Fruit fly (Drosophila melanogaster) whole organism, embryonic: ENCODE results near the gene CG6610.

Experiments
- Ada2b ChIP-seq: fragments of 200-800 bp; sonication (Bioruptor generic); IDR thresholded peaks from 2 replicates; pipeline ENCODE4 v1.3.6; 2022; ENCODE audit warnings: missing biosample characterization, missing genetic modification characterization
- B-H2 ChIP-seq: fragments of 200-800 bp; sonication (Bioruptor generic); optimal IDR thresholded peaks from 2 replicates; lab custom pipeline; 2018; ENCODE audit warnings: missing biosample characterization, mild to moderate bottlenecking, missing genetic modification characterization
- BEAF-32 ChIP-seq: fragments of 200-800 bp; sonication (Bioruptor generic); optimal IDR thresholded peaks from 3 replicates; lab custom pipeline; 2017; ENCODE audit warnings: missing biosample characterization, missing genetic modification characterization, mild to moderate bottlenecking, moderate library complexity, missing genetic modification reagents
- Blimp-1 ChIP-seq: fragments of 200-800 bp; sonication (Bioruptor generic); optimal IDR thresholded peaks from 3 replicates; lab custom pipeline; 2018; ENCODE audit warnings: missing biosample characterization, missing genetic modification characterization, mild to moderate bottlenecking, moderate library complexity, missing genetic modification reagents
- CG10565 ChIP-seq: fragments of 200-800 bp; sonication (Bioruptor generic); optimal IDR thresholded peaks from 3 replicates; lab custom pipeline; 2016; ENCODE audit warnings: missing biosample characterization, mild to moderate bottlenecking, missing genetic modification characterization
- CG12104 ChIP-seq: fragments of 200-800 bp; sonication (Bioruptor generic); optimal IDR thresholded peaks from 3 replicates; lab custom pipeline; 2016; ENCODE audit warnings: missing biosample characterization, missing genetic modification characterization
- CG13424 ChIP-seq: fragments of 200-800 bp; sonication (Bioruptor generic); optimal IDR thresholded peaks from 2 replicates; lab custom pipeline; 2019; ENCODE audit warnings: missing biosample characterization, mild to moderate bottlenecking, missing genetic modification characterization, moderate library complexity
- CG13624 ChIP-seq: fragments of 200-800 bp; sonication (Bioruptor generic); optimal IDR thresholded peaks from 2 replicates; lab custom pipeline; 2016; ENCODE audit warnings: missing biosample characterization, missing genetic modification characterization
- CG14965 ChIP-seq: fragments of 200-800 bp; sonication (Bioruptor generic); optimal IDR thresholded peaks from 2 replicates; lab custom pipeline; 2016; ENCODE audit warnings: missing biosample characterization, missing genetic modification characterization, borderline replicate concordance
- CG15601 ChIP-seq: fragments of 200-800 bp; sonication (Bioruptor generic); optimal IDR thresholded peaks from 3 replicates; lab custom pipeline; 2019; ENCODE audit warnings: missing biosample characterization, mild to moderate bottlenecking, missing genetic modification characterization, moderate library complexity
- CG31441 ChIP-seq: fragments of 200-800 bp; sonication (Bioruptor generic); IDR thresholded peaks from 2 replicates; pipeline ENCODE4 v1.3.6; 2022; ENCODE audit warnings: missing biosample characterization, missing genetic modification characterization
- CG33213 ChIP-seq: fragments of 200-800 bp; sonication (Bioruptor generic); optimal IDR thresholded peaks from 3 replicates; lab custom pipeline; 2016; ENCODE audit warnings: missing biosample characterization, missing genetic modification characterization
- CG3407 ChIP-seq: fragments of 200-800 bp; sonication (Bioruptor generic); optimal IDR thresholded peaks from 2 replicates; lab custom pipeline; 2018; ENCODE audit warnings: missing biosample characterization, mild to moderate bottlenecking, missing genetic modification characterization
- CG4707 ChIP-seq: fragments of 200-800 bp; sonication (Bioruptor generic); optimal IDR thresholded peaks from 2 replicates; lab custom pipeline; 2018; ENCODE audit warnings: missing biosample characterization, mild to moderate bottlenecking, missing genetic modification characterization, moderate library complexity
- CG6854 ChIP-seq: fragments of 200-800 bp; sonication (Bioruptor generic); optimal IDR thresholded peaks from 3 replicates; lab custom pipeline; 2017; ENCODE audit warnings: missing biosample characterization, mild to moderate bottlenecking, missing genetic modification characterization
- CG7556 ChIP-seq: fragments of 200-800 bp; sonication (Bioruptor generic); optimal IDR thresholded peaks from 2 replicates; lab custom pipeline; 2017; ENCODE audit warnings: missing biosample characterization, mild to moderate bottlenecking, missing genetic modification characterization
- CG8359 ChIP-seq: fragments of 200-800 bp; sonication (Bioruptor generic); optimal IDR thresholded peaks from 2 replicates; lab custom pipeline; 2017; ENCODE audit warnings: missing biosample characterization, mild to moderate bottlenecking, missing genetic modification characterization, borderline replicate concordance
- CG9876 ChIP-seq: fragments of 200-800 bp; sonication (Bioruptor generic); optimal IDR thresholded peaks from 2 replicates; lab custom pipeline; 2016; ENCODE audit warnings: missing biosample characterization, missing genetic modification characterization
- Dad ChIP-seq: fragments of 200-800 bp; sonication (Bioruptor generic); optimal IDR thresholded peaks from 3 replicates; lab custom pipeline; 2016; ENCODE audit warnings: missing biosample characterization, missing genetic modification characterization
- Eip74EF ChIP-seq, 2 experiments: fragments of 200-800 bp in 1 of 2; fragments of >200 bp in 1 of 2; sonication (Bioruptor generic) in 1 of 2; optimal IDR thresholded peaks; 2 replicates each; lab custom pipeline; 2017 to 2019; ENCODE audit warnings: missing biosample characterization in 2 of 2, missing genetic modification characterization in 2 of 2, mild to moderate bottlenecking in 1 of 2, moderate library complexity in 1 of 2
- HLH54F ChIP-seq: fragments of 200-800 bp; sonication (Bioruptor generic); optimal IDR thresholded peaks from 3 replicates; lab custom pipeline; 2016; ENCODE audit warnings: missing biosample characterization, missing genetic modification characterization
- Hr3 ChIP-seq: fragments of 200-800 bp; sonication (Bioruptor generic); optimal IDR thresholded peaks from 3 replicates; lab custom pipeline; 2016; ENCODE audit warnings: missing biosample characterization, missing genetic modification characterization
- Mrtf ChIP-seq: fragments of 200-800 bp; sonication (Bioruptor generic); IDR thresholded peaks from 3 replicates; pipeline ENCODE4 v1.3.6; 2022; ENCODE audit warnings: missing biosample characterization, missing genetic modification characterization
- NK7.1 ChIP-seq: fragments of 200-800 bp; sonication (Bioruptor generic); optimal IDR thresholded peaks from 3 replicates; lab custom pipeline; 2016; ENCODE audit warnings: missing biosample characterization, missing genetic modification characterization
- Sry-β ChIP-seq: fragments of 200-800 bp; sonication (Bioruptor generic); optimal IDR thresholded peaks from 2 replicates; lab custom pipeline; 2018; ENCODE audit warnings: missing biosample characterization, mild to moderate bottlenecking, missing genetic modification characterization, moderate library complexity
- YL-1 ChIP-seq: fragments of 200-800 bp; sonication (Bioruptor generic); optimal IDR thresholded peaks from 3 replicates; lab custom pipeline; 2017; ENCODE audit warnings: missing biosample characterization, mild to moderate bottlenecking, missing genetic modification characterization
- ato ChIP-seq: fragments of 200-800 bp; sonication (Bioruptor generic); IDR thresholded peaks from 2 replicates; pipeline ENCODE4 v1.3.6; 2022; ENCODE audit warnings: missing biosample characterization, missing genetic modification characterization; ENCODE audit not compliant: partially characterized antibody
- bcd ChIP-seq: fragments of 200-800 bp; sonication (Bioruptor generic); optimal IDR thresholded peaks from 2 replicates; lab custom pipeline; 2017; ENCODE audit warnings: missing biosample characterization, mild to moderate bottlenecking, missing genetic modification characterization
- bigmax ChIP-seq: fragments of 200-800 bp; sonication (Bioruptor generic); optimal IDR thresholded peaks from 2 replicates; lab custom pipeline; 2018; ENCODE audit warnings: missing biosample characterization, mild to moderate bottlenecking, missing genetic modification characterization
- chif ChIP-seq, 2 experiments: fragments of 200-800 bp; sonication (Bioruptor generic); optimal IDR thresholded peaks; 3 replicates each; lab custom pipeline; 2016; ENCODE audit warnings: missing biosample characterization in 2 of 2, missing genetic modification characterization in 2 of 2
- danr ChIP-seq: fragments of 200-800 bp; sonication (Bioruptor generic); IDR thresholded peaks from 2 replicates; pipeline ENCODE4 v1.3.6; 2022; ENCODE audit warnings: missing biosample characterization, missing genetic modification characterization
- dm ChIP-seq: fragments of 200-800 bp; sonication (Bioruptor generic); optimal IDR thresholded peaks from 3 replicates; lab custom pipeline; 2016; ENCODE audit warnings: missing biosample characterization, missing genetic modification characterization
- fu2 ChIP-seq: fragments of 200-800 bp; sonication (Bioruptor generic); optimal IDR thresholded peaks from 2 replicates; lab custom pipeline; 2016; ENCODE audit warnings: missing biosample characterization, missing genetic modification characterization
- hb ChIP-seq: fragments of 200-800 bp; sonication (Bioruptor generic); IDR thresholded peaks from 3 replicates; pipeline ENCODE4 v1.3.6; 2022; ENCODE audit warnings: missing biosample characterization, missing genetic modification characterization; ENCODE audit not compliant: partially characterized antibody
- jigr1 ChIP-seq: fragments of 200-800 bp; sonication (Bioruptor generic); IDR thresholded peaks from 3 replicates; pipeline ENCODE4 v1.3.6; 2022; ENCODE audit warnings: missing biosample characterization, missing genetic modification characterization
- ken ChIP-seq: fragments of 200-800 bp; sonication (Bioruptor generic); IDR thresholded peaks from 3 replicates; pipeline ENCODE4 v1.3.6; 2022; ENCODE audit warnings: missing biosample characterization, missing genetic modification characterization
- luna ChIP-seq: fragments of 200-800 bp; sonication (Bioruptor generic); optimal IDR thresholded peaks from 2 replicates; lab custom pipeline; 2016; ENCODE audit warnings: missing biosample characterization, missing genetic modification characterization
- nau ChIP-seq: fragments of 200-800 bp; sonication (Bioruptor generic); optimal IDR thresholded peaks from 3 replicates; lab custom pipeline; 2017; ENCODE audit warnings: missing biosample characterization, mild to moderate bottlenecking, missing genetic modification characterization, missing genetic modification reagents
- pita ChIP-seq: fragments of 200-800 bp; sonication (Bioruptor generic); optimal IDR thresholded peaks from 2 replicates; lab custom pipeline; 2017; ENCODE audit warnings: missing biosample characterization, mild to moderate bottlenecking, missing genetic modification characterization
- sc ChIP-seq, 3 experiments: fragments of >200 bp in 2 of 3; fragments of 200-800 bp in 1 of 3; sonication (Bioruptor generic) in 1 of 3; optimal IDR thresholded peaks; 2 replicates in 2 of 3; 3 replicates in 1 of 3; lab custom pipeline; 2017; ENCODE audit warnings: mild to moderate bottlenecking in 1 of 3, missing biosample characterization in 1 of 3, missing genetic modification characterization in 1 of 3, missing genetic modification reagents in 1 of 3
- slbo ChIP-seq: fragments of 200-800 bp; sonication (Bioruptor generic); IDR thresholded peaks from 2 replicates; pipeline ENCODE4 v1.3.6; 2022; ENCODE audit warnings: missing biosample characterization, missing genetic modification characterization
- tna ChIP-seq: fragments of 200-800 bp; sonication (Bioruptor generic); IDR thresholded peaks from 2 replicates; pipeline ENCODE4 v1.3.6; 2022; ENCODE audit warnings: missing biosample characterization, missing genetic modification characterization; ENCODE audit not compliant: partially characterized antibody
- unpg ChIP-seq: fragments of 200-800 bp; sonication (Bioruptor generic); optimal IDR thresholded peaks from 3 replicates; lab custom pipeline; 2018; ENCODE audit warnings: missing biosample characterization, mild to moderate bottlenecking, missing genetic modification characterization, moderate library complexity

Gene CG6610

dm6 chr3L:6054803-6055202, 20.5 kb upstream of the CG6610 start, which contains the start of gene tant (continued):
- TF ChIP-seq CG33213 (GFP tag; lab: Kevin White, UChicago) (peak; percentile 64), ken (GFP tag; lab: Robert Waterston, UW) (no peak), nau (GFP tag; lab: Kevin White, UChicago) (no peak), Mrtf (no peak), dm (GFP tag; lab: Kevin White, UChicago) (peak; percentile 27), B-H2 (no peak), Eip74EF (GFP tag; optimal IDR thresholded peaks at IDR 0.05; lab: Kevin White, UChicago) (no peak), CG9876 (GFP tag; lab: Kevin White, UChicago) (peak; percentile 36), CG12104 (GFP tag; lab: Kevin White, UChicago) (no peak), HLH54F (GFP tag; lab: Kevin White, UChicago) (no peak), sc (optimal IDR thresholded peaks at IDR 0.05; lab: Kevin White, UChicago) (no peak), sc (GFP tag; optimal IDR thresholded peaks at IDR 0.05; lab: Kevin White, UChicago) (no peak), bcd (peak; percentile 8), fu2 (GFP tag; lab: Kevin White, UChicago) (peak; percentile 7), chif (GFP tag; optimal IDR thresholded peaks at IDR 0.05; lab: Kevin White, UChicago) (peak in 1 of 2 experiments; percentile 13), NK7.1 (GFP tag; lab: Kevin White, UChicago) (no peak), Sry-β (GFP tag; lab: Kevin White, UChicago) (no peak), CG13624 (peak; percentile 2), hb (GFP tag; lab: Robert Waterston, UW) (peak; percentile 81), Dad (GFP tag; lab: Kevin White, UChicago) (peak; percentile 15), tna (GFP tag; lab: Robert Waterston, UW) (peak; percentile 80), CG10565 (GFP tag; lab: Kevin White, UChicago) (no peak), Blimp-1 (no peak), CG31441 (GFP tag; lab: Robert Waterston, UW) (no peak), CG7556 (GFP tag; lab: Kevin White, UChicago) (no peak), ato (GFP tag; lab: Robert Waterston, UW) (peak; percentile 86), CG15601 (tag; lab: Kevin White, UChicago) (peak; percentile 17), danr (GFP tag; lab: Robert Waterston, UW) (no peak), Ada2b (GFP tag; lab: Robert Waterston, UW) (no peak), CG6854 (no peak), CG14965 (GFP tag; lab: Kevin White, UChicago) (no peak), Hr3 (GFP tag; lab: Kevin White, UChicago) (peak; percentile 7), pita (GFP tag; lab: Kevin White, UChicago) (peak; percentile 76), BEAF-32 (GFP tag; lab: Kevin White, UChicago) (peak; percentile 96), unpg (GFP tag; lab: Kevin White, UChicago) (no peak), CG8359 (no peak), YL-1 (GFP tag; lab: Kevin White, UChicago) (no peak), CG13424 (tag; lab: Kevin White, UChicago) (no peak), bigmax (GFP tag; lab: Kevin White, UChicago) (no peak), CG4707 (GFP tag; lab: Kevin White, UChicago) (no peak), slbo (no peak), jigr1 (no peak), CG3407 (no peak), luna (no peak)
